Worm (Caenorhabditis elegans) whole organism, mixed stage, embryonic: ENCODE data around the gene ugt-11.

ENCODE experiments used
- mep-1 ChIP-seq: fragments of 150-350 bp; optimal IDR thresholded peaks from 2 replicates; lab custom pipeline; 2017; ENCODE audit warnings: missing biosample characterization, missing genetic modification reagents, missing genetic modification characterization, inconsistent platforms
- ztf-11 ChIP-seq: fragments of 150-350 bp; optimal IDR thresholded peaks from 2 replicates; lab custom pipeline; 2014; ENCODE audit warnings: missing biosample characterization, missing genetic modification characterization

- TF ChIP-seq ztf-11 (tag; lab: Kevin White, UChicago) (no peak), mep-1 (no peak)
Measured at ce11 chrV:4877587-4877986, 17.3 kb downstream of the ugt-11 start, which contains the start of gene T19H12.6.
